Worm (Caenorhabditis elegans) whole organism, young adult: ENCODE measurements around the gene F26F12.5.

Experiments
- ama-1 ChIP-seq, 3 experiments: fragments of 150-350 bp in 1 of 3; sonication (generic microtip) in 2 of 3; optimal IDR thresholded peaks; 2 replicates each; lab custom pipeline; 2014 to 2018; ENCODE audit warnings: missing biosample characterization in 2 of 3, missing genetic modification characterization in 2 of 3, missing genetic modification reagents in 2 of 3
- chd-7 ChIP-seq: sonication (generic microtip); optimal IDR thresholded peaks from 2 replicates; lab custom pipeline; 2016; ENCODE audit warnings: mild to moderate bottlenecking, missing genetic modification characterization, moderate library complexity, missing compliant biosample characterization
- hsf-1 ChIP-seq: fragments of 200-800 bp; sonication (Bioruptor generic); IDR thresholded peaks from 2 replicates; pipeline ENCODE4 v1.3.6; 2022; ENCODE audit warnings: missing genetic modification reagents, missing genetic modification characterization, missing compliant biosample characterization
- let-526 ChIP-seq: fragments of 200-800 bp; sonication (Bioruptor generic); IDR thresholded peaks from 2 replicates; pipeline ENCODE4 v1.3.6; 2022; ENCODE audit warnings: missing genetic modification reagents, missing genetic modification characterization, missing compliant biosample characterization
- lsl-1 ChIP-seq: fragments of 200-800 bp; sonication (Bioruptor generic); optimal IDR thresholded peaks from 2 replicates; lab custom pipeline; 2018; ENCODE audit warnings: mild to moderate bottlenecking, missing genetic modification characterization, moderate library complexity, missing compliant biosample characterization
- madf-6 ChIP-seq: fragments of 200-800 bp; sonication (Bioruptor generic); IDR thresholded peaks from 2 replicates; pipeline ENCODE4 v1.3.6; 2022; ENCODE audit warnings: missing genetic modification reagents, missing genetic modification characterization, missing compliant biosample characterization
- pha-4 ChIP-seq: fragments of 150-350 bp; sonication (generic microtip); optimal IDR thresholded peaks from 2 replicates; lab custom pipeline; 2014; ENCODE audit warnings: missing biosample characterization, missing genetic modification reagents, missing genetic modification characterization
- snpc-1.1 ChIP-seq: sonication (generic microtip); optimal IDR thresholded peaks from 2 replicates; lab custom pipeline; 2017; ENCODE audit warnings: missing genetic modification characterization, mild to moderate bottlenecking, missing compliant biosample characterization, antibody characterized with exemption, moderate library complexity, missing genotype, missing genetic modification reagents; ENCODE audit not compliant: insufficient read depth
- snpc-4 ChIP-seq, 5 experiments: fragments of 150-350 bp in 1 of 5; sonication (generic microtip) in 4 of 5; optimal IDR thresholded peaks; 2 replicates each; lab custom pipeline; 2014 to 2018; ENCODE audit warnings: missing genetic modification characterization in 5 of 5, missing biosample characterization in 3 of 5, antibody characterized with exemption in 2 of 5, mild to moderate bottlenecking in 2 of 5, missing compliant biosample characterization in 2 of 5, missing genotype in 2 of 5, moderate library complexity in 2 of 5, missing genetic modification reagents in 1 of 5
- somi-1 ChIP-seq: fragments of 200-800 bp; sonication (Bioruptor generic); optimal IDR thresholded peaks from 2 replicates; lab custom pipeline; 2018; ENCODE audit warnings: mild to moderate bottlenecking, missing genetic modification characterization, missing compliant biosample characterization
- tbx-9 ChIP-seq: sonication (generic microtip); optimal IDR thresholded peaks from 2 replicates; lab custom pipeline; 2016; ENCODE audit warnings: borderline replicate concordance, missing genetic modification characterization, inconsistent platforms, missing compliant biosample characterization
- xnd-1 ChIP-seq: sonication (generic microtip); optimal IDR thresholded peaks from 2 replicates; lab custom pipeline; 2016; ENCODE audit warnings: missing genotype, missing genetic modification reagents, missing genetic modification characterization, missing compliant biosample characterization

ce11 chrV:5842507-5843144 is 22.4 kb downstream of the F26F12.5 start:
- TF ChIP-seq chd-7 (tag; lab: Kevin White, UChicago) (no peak), xnd-1 (no peak), madf-6 (GFP tag; lab: Robert Waterston, UW) (no peak), hsf-1 (no peak), snpc-4 (GFP tag; optimal IDR thresholded peaks at IDR 0.05; lab: Kevin White, UChicago) (no peak), snpc-4 (tag; optimal IDR thresholded peaks at IDR 0.05; lab: Kevin White, UChicago) (no peak), lsl-1 (GFP tag; lab: Kevin White, UChicago) (no peak), pha-4 (no peak), tbx-9 (tag; lab: Kevin White, UChicago) (no peak), ama-1 (optimal IDR thresholded peaks at IDR 0.05; lab: Kevin White, UChicago) (no peak), ama-1 (GFP tag; optimal IDR thresholded peaks at IDR 0.05; lab: Kevin White, UChicago) (no peak), let-526 (GFP tag; lab: Robert Waterston, UW) (no peak; the same call in 1 of the 2 replicates), somi-1 (GFP tag; lab: Kevin White, UChicago) (no peak), snpc-1.1 (tag; lab: Kevin White, UChicago) (no peak)
